Fruit fly (Drosophila melanogaster) whole organism, adult: ENCODE results near the gene CG46525.

Experiments used
- CG11617 ChIP-seq: fragments of 200-800 bp; sonication (Bioruptor generic); optimal IDR thresholded peaks from 2 replicates; lab custom pipeline; 2017; ENCODE audit warnings: mild to moderate bottlenecking, missing biosample characterization, missing genetic modification reagents, missing genetic modification characterization
- CG12768 ChIP-seq: fragments of 200-800 bp; sonication (Bioruptor generic); optimal IDR thresholded peaks from 2 replicates; lab custom pipeline; 2017; ENCODE audit warnings: missing biosample characterization, missing genetic modification characterization, mild to moderate bottlenecking, moderate library complexity, missing genetic modification reagents
- CG14711 ChIP-seq: fragments of 200-800 bp; sonication (Bioruptor generic); optimal IDR thresholded peaks from 2 replicates; lab custom pipeline; 2018; ENCODE audit warnings: missing biosample characterization, mild to moderate bottlenecking, missing genetic modification characterization, moderate library complexity
- CG1620 ChIP-seq: fragments of 200-800 bp; sonication (Bioruptor generic); optimal IDR thresholded peaks from 2 replicates; lab custom pipeline; 2016; ENCODE audit warnings: missing biosample characterization, missing genetic modification characterization
- CG33017 ChIP-seq: fragments of 200-800 bp; sonication (Bioruptor generic); optimal IDR thresholded peaks from 2 replicates; lab custom pipeline; 2018; ENCODE audit warnings: missing biosample characterization, mild to moderate bottlenecking, missing genetic modification characterization, moderate library complexity
- CG5204 ChIP-seq: fragments of 200-800 bp; sonication (Bioruptor generic); optimal IDR thresholded peaks from 2 replicates; lab custom pipeline; 2016; ENCODE audit warnings: missing biosample characterization, missing genetic modification characterization
- CG7045 ChIP-seq: fragments of 200-800 bp; sonication (Bioruptor generic); optimal IDR thresholded peaks from 2 replicates; lab custom pipeline; 2017; ENCODE audit warnings: missing biosample characterization, mild to moderate bottlenecking, missing genetic modification characterization
- CG7101 ChIP-seq: fragments of 200-800 bp; sonication (Bioruptor generic); optimal IDR thresholded peaks from 2 replicates; lab custom pipeline; 2018; ENCODE audit warnings: missing biosample characterization, mild to moderate bottlenecking, missing genetic modification characterization, moderate library complexity
- Clk ChIP-seq: fragments of 200-800 bp; sonication (Bioruptor generic); optimal IDR thresholded peaks from 2 replicates; lab custom pipeline; 2017; ENCODE audit warnings: missing biosample characterization, missing genetic modification characterization
- Crg-1 ChIP-seq: fragments of 200-800 bp; sonication (Bioruptor generic); optimal IDR thresholded peaks from 2 replicates; lab custom pipeline; 2016; ENCODE audit warnings: missing biosample characterization, missing genetic modification characterization
- Hr96 ChIP-seq: fragments of 200-800 bp; sonication (Bioruptor generic); optimal IDR thresholded peaks from 2 replicates; lab custom pipeline; 2016; ENCODE audit warnings: missing biosample characterization, missing genetic modification characterization
- Mnt ChIP-seq: fragments of 200-800 bp; sonication (Bioruptor generic); optimal IDR thresholded peaks from 2 replicates; lab custom pipeline; 2016; ENCODE audit warnings: missing biosample characterization, mild to moderate bottlenecking, missing genetic modification characterization
- bab1 ChIP-seq: fragments of 200-800 bp; sonication (Bioruptor generic); optimal IDR thresholded peaks from 3 replicates; lab custom pipeline; 2019; ENCODE audit warnings: missing biosample characterization, mild to moderate bottlenecking, missing genetic modification characterization, moderate library complexity
- cic ChIP-seq: fragments of 200-800 bp; sonication (Bioruptor generic); optimal IDR thresholded peaks from 2 replicates; lab custom pipeline; 2017; ENCODE audit warnings: missing biosample characterization, mild to moderate bottlenecking, missing genetic modification characterization, moderate library complexity
- cnc ChIP-seq, 2 experiments: fragments of >200 bp; optimal IDR thresholded peaks; 2 replicates each; lab custom pipeline; 2017
- kay ChIP-seq: fragments of 200-800 bp; sonication (Bioruptor generic); peaks from one replicate; lab custom pipeline; 2016; ENCODE audit warnings: missing biosample characterization, missing genetic modification characterization, borderline replicate concordance
- ovo ChIP-seq: fragments of 200-800 bp; sonication (Bioruptor generic); optimal IDR thresholded peaks from 2 replicates; lab custom pipeline; 2016; ENCODE audit warnings: missing biosample characterization, missing genetic modification characterization
- pad ChIP-seq: fragments of 200-800 bp; sonication (Bioruptor generic); optimal IDR thresholded peaks from 3 replicates; lab custom pipeline; 2017; ENCODE audit warnings: missing biosample characterization, missing genetic modification characterization, mild to moderate bottlenecking, moderate library complexity, missing genetic modification reagents
- tj ChIP-seq: fragments of 200-800 bp; sonication (Bioruptor generic); optimal IDR thresholded peaks from 3 replicates; lab custom pipeline; 2017; ENCODE audit warnings: missing biosample characterization, mild to moderate bottlenecking, missing genetic modification characterization, moderate library complexity
- toe ChIP-seq: fragments of 200-800 bp; sonication (Bioruptor generic); optimal IDR thresholded peaks from 2 replicates; lab custom pipeline; 2016; ENCODE audit warnings: missing biosample characterization, missing genetic modification characterization

The CG46525 gene

DNA sequence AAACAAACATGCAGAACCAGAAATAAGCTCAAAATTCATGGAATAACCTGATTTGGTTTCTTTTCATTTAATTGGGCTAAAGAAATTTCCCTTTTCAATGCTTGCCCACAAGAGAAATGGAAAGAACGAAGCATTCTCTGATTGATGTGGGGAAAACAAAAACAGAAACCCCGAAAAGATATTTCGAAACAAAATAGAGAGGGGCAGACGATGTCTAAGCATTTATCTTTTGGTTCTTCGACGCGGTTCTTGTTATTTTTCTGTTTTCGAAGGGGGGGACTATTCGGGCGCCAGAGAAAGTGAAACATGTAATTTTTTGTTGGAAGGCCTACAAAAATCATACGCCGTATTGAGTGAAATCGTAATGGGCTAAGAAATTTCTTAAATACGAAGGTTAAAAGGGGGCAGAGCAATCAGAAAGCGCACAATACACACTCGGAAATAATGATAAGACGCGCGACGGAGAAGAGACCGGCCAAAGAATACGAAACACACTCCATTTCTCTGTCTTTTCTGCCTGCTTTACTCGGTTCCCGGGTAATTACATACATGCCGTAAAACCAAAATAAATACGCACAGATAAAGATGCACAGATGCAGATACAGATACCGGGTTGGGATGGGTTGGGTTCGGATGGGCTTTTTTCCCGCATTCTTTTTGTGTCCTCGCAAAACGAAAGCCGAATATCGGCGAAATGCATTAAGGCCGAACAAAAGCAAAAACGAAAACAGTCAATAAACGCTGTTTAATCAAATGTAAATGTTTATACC lies 13.8 kb downstream of the CG46525 start:
- TF ChIP-seq Crg-1 (no peak), Hr96 (GFP tag; lab: Kevin White, UChicago) (no peak), CG14711 (tag; lab: Kevin White, UChicago) (no peak), CG7045 (GFP tag; lab: Kevin White, UChicago) (no peak), Mnt (GFP tag; lab: Kevin White, UChicago) (no peak), CG33017 (tag; lab: Kevin White, UChicago) (no peak), ovo (GFP tag; lab: Kevin White, UChicago) (no peak), Clk (no peak), cnc (optimal IDR thresholded peaks at IDR 0.05; lab: Kevin White, UChicago) (no peak)

dm6 chr3L:17491646-17492045 lies 16.6 kb downstream of the CG46525 start:
- TF ChIP-seq Hr96 (GFP tag; lab: Kevin White, UChicago) (no peak), bab1 (GFP tag; lab: Kevin White, UChicago) (no peak), ovo (GFP tag; lab: Kevin White, UChicago) (no peak), cnc (optimal IDR thresholded peaks at IDR 0.05; lab: Kevin White, UChicago) (no peak), CG7101 (tag; lab: Kevin White, UChicago) (no peak), Clk (no peak), CG12768 (no peak), CG11617 (GFP tag; lab: Kevin White, UChicago) (no peak)

- no peak for TF ChIP-seq CG7045 (GFP tag; lab: Kevin White, UChicago)
- no peak for TF ChIP-seq Mnt (GFP tag; lab: Kevin White, UChicago)
- TF ChIP-seq ovo (GFP tag; lab: Kevin White, UChicago): no peak
- no peak for TF ChIP-seq CG12768
- TF ChIP-seq toe: no peak
- TF ChIP-seq pad (GFP tag; lab: Kevin White, UChicago): no peak
- no peak for TF ChIP-seq CG5204 (GFP tag; lab: Kevin White, UChicago)
- no peak for TF ChIP-seq kay (GFP tag; lab: Kevin White, UChicago)
- TF ChIP-seq tj (GFP tag; lab: Kevin White, UChicago): no peak
- no peak for TF ChIP-seq Clk
- no peak for TF ChIP-seq Crg-1
- no peak for TF ChIP-seq Hr96 (GFP tag; lab: Kevin White, UChicago)
- no peak for TF ChIP-seq bab1 (GFP tag; lab: Kevin White, UChicago)
- TF ChIP-seq CG33017 (tag; lab: Kevin White, UChicago): no peak
- no peak for TF ChIP-seq cic (GFP tag; lab: Kevin White, UChicago)
- no peak for TF ChIP-seq CG14711 (tag; lab: Kevin White, UChicago)
- no peak for TF ChIP-seq cnc (optimal IDR thresholded peaks at IDR 0.05; lab: Kevin White, UChicago)
- no peak for TF ChIP-seq CG1620 (GFP tag; lab: Kevin White, UChicago)
Measured at dm6 chr3L:17493256-17493655, 18.2 kb downstream of the CG46525 start.

DNA sequence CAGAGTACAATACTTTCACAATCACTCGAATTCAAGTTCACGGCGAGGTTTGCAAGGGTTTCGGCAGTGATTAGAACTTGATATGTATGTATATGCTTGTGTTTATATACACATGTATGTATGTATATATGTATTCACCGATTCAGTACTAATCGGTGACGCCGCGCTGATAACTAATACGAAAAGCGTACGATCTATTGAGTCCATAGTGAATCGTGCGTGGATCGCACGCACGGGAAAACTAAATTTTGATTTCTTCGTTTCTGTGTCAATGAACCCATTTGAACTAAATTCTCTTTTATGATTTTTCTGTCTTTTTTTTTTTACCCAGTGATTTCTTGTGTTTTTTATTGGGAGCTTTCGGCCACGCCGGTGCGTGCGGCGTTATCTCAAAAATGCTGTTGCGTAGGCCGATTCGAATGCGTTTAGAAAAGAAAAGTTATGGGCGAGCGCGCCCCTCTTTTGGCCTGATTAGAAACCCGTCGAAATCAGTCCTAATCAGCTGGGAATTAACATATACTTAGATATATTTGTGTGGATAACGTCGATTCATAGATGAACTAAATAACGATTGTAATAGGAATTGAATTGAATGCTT lies 18.9 kb downstream of the CG46525 start:
- TF ChIP-seq ovo (GFP tag; lab: Kevin White, UChicago) (no peak), CG7045 (GFP tag; lab: Kevin White, UChicago) (no peak), CG5204 (GFP tag; lab: Kevin White, UChicago) (no peak), Crg-1 (no peak), Hr96 (GFP tag; lab: Kevin White, UChicago) (no peak), cic (GFP tag; lab: Kevin White, UChicago) (no peak), CG33017 (tag; lab: Kevin White, UChicago) (no peak), kay (GFP tag; lab: Kevin White, UChicago) (no peak), Clk (no peak), CG14711 (tag; lab: Kevin White, UChicago) (no peak), CG12768 (no peak), CG11617 (GFP tag; lab: Kevin White, UChicago) (no peak), toe (no peak), Mnt (GFP tag; lab: Kevin White, UChicago) (no peak), pad (GFP tag; lab: Kevin White, UChicago) (no peak), cnc (optimal IDR thresholded peaks at IDR 0.05; lab: Kevin White, UChicago) (no peak)

- no peak for TF ChIP-seq CG11617 (GFP tag; lab: Kevin White, UChicago)
- TF ChIP-seq CG7045 (GFP tag; lab: Kevin White, UChicago): no peak
- TF ChIP-seq cic (GFP tag; lab: Kevin White, UChicago): no peak
- TF ChIP-seq ovo (GFP tag; lab: Kevin White, UChicago): no peak
- no peak for TF ChIP-seq tj (GFP tag; lab: Kevin White, UChicago)
- TF ChIP-seq Clk: no peak
- no peak for TF ChIP-seq CG33017 (tag; lab: Kevin White, UChicago)
- TF ChIP-seq Mnt (GFP tag; lab: Kevin White, UChicago): no peak
- no peak for TF ChIP-seq bab1 (GFP tag; lab: Kevin White, UChicago)
- no peak for TF ChIP-seq kay (GFP tag; lab: Kevin White, UChicago)
- no peak for TF ChIP-seq toe
- TF ChIP-seq pad (GFP tag; lab: Kevin White, UChicago): no peak
- TF ChIP-seq Hr96 (GFP tag; lab: Kevin White, UChicago): no peak
- TF ChIP-seq CG1620 (GFP tag; lab: Kevin White, UChicago): no peak
- TF ChIP-seq CG7101 (tag; lab: Kevin White, UChicago): no peak
- no peak for TF ChIP-seq cnc (optimal IDR thresholded peaks at IDR 0.05; lab: Kevin White, UChicago)
- TF ChIP-seq CG14711 (tag; lab: Kevin White, UChicago): no peak
- TF ChIP-seq CG5204 (GFP tag; lab: Kevin White, UChicago): no peak
- TF ChIP-seq Crg-1: no peak
Measured at dm6 chr3L:17494541-17494940, 19.5 kb downstream of the CG46525 start, which contains the start of gene edin. Gene edin (plus strand): TSS chr3L:17494880.
